Fruit fly (Drosophila melanogaster): ENCODE results near the gene CG12795.

DNA sequence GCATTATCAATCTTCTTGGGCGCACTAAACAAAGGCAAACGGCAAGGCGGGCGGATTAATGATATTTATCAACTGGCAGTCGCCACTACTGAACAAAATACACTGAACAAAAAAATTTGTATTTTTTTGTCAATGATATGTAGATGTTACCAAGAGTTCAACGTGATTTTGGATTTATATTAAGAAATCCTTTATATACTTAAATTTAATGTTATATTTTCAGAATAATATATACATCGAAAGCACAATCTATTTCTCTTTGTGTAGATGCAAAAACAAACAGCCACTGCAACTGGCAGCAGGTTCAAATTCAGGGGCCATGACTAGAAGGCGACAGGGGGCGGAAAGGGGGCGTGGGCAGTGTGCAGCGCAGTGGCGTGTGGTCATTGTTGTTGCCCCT is 30.4 kb downstream of the CG12795 start:
- TF ChIP-seq CG8478 (optimal IDR thresholded peaks at IDR 0.05) (no peak), CTCF (optimal IDR thresholded peaks at IDR 0.05) (no peak)
